Worm (Caenorhabditis elegans) whole organism, L4 larva: ENCODE results near the gene fbxa-116.

Experiments
- ceh-20 ChIP-seq: fragments of 200-800 bp; sonication (Bioruptor generic); IDR thresholded peaks from 2 replicates; pipeline ENCODE4 v1.3.6; 2022; ENCODE audit warnings: missing genetic modification reagents, missing genetic modification characterization, missing compliant biosample characterization
- ceh-44 ChIP-seq: fragments of 200-800 bp; sonication (Bioruptor generic); IDR thresholded peaks from 2 replicates; pipeline ENCODE4 v1.3.6; 2022; ENCODE audit warnings: missing genetic modification reagents, missing genetic modification characterization, missing compliant biosample characterization
- lin-29 ChIP-seq: fragments of 200-800 bp; sonication (Bioruptor generic); IDR thresholded peaks from 2 replicates; pipeline ENCODE4 v1.3.6; 2022; ENCODE audit warnings: missing genetic modification reagents, missing genetic modification characterization, missing compliant biosample characterization
- nhr-11 ChIP-seq: fragments of 150-350 bp; optimal IDR thresholded peaks from 2 replicates; lab custom pipeline; 2014; ENCODE audit warnings: missing biosample characterization, missing genetic modification characterization
- nhr-25 ChIP-seq: sonication (generic microtip); optimal IDR thresholded peaks from 2 replicates; lab custom pipeline; 2017; ENCODE audit warnings: missing genetic modification characterization, mild to moderate bottlenecking, missing compliant biosample characterization, antibody characterized with exemption, moderate library complexity, borderline replicate concordance; ENCODE audit not compliant: insufficient read depth
- nhr-28 ChIP-seq: fragments of 150-350 bp; optimal IDR thresholded peaks from 2 replicates; lab custom pipeline; 2014; ENCODE audit warnings: missing biosample characterization, missing genetic modification characterization
- set-16 ChIP-seq: fragments of 200-800 bp; sonication (Bioruptor generic); IDR thresholded peaks from 2 replicates; pipeline ENCODE4 v1.3.6; 2022; ENCODE audit warnings: missing genetic modification reagents, missing genetic modification characterization, missing compliant biosample characterization
- unc-39 ChIP-seq: sonication (generic microtip); optimal IDR thresholded peaks from 2 replicates; lab custom pipeline; 2017; ENCODE audit warnings: missing biosample characterization, missing genetic modification characterization
- unc-62 ChIP-seq, 3 experiments: fragments of 150-350 bp in 1 of 3; sonication (generic microtip); optimal IDR thresholded peaks in 2 of 3; peaks in 1 of 3; 1 replicate in 1 of 3; 2 replicates in 2 of 3; lab custom pipeline; 2014 to 2017; ENCODE audit warnings: missing biosample characterization in 3 of 3, missing genetic modification characterization in 3 of 3, missing genetic modification reagents in 3 of 3, missing genotype in 1 of 3

DNA sequence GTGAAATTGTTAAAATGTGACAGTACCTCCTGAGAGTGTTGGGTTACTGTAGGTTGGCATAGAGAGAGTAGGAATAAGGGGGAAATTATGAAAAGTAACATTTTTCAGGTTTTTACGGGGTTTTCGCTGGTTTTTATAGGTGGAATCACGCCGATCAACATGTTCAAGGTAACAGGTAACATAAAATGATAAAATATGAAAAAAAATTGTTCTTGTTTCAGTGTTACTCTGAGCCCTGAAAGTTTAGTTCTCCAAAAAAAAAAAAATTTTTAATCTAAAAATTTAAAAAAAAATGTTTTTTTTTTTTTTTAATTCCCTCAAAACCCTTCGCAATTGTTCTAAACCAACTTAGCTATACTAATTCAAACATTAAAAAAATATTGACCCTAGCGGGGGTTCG lies 45.1 kb upstream of the fbxa-116 start, which contains the start of gene Y113G7B.15:
- TF ChIP-seq lin-29 (GFP tag; lab: Robert Waterston, UW) (no peak), nhr-11 (tag; lab: Kevin White, UChicago) (no peak), nhr-28 (tag; lab: Kevin White, UChicago) (no peak), ceh-44 (no peak), ceh-20 (no peak), set-16 (no peak), unc-39 (tag; lab: Kevin White, UChicago) (no peak), nhr-25 (no peak), unc-62 (GFP tag; optimal IDR thresholded peaks at IDR 0.05 in 1 of 2; lab: Kevin White, UChicago) (no peak), unc-62 (tag; optimal IDR thresholded peaks at IDR 0.05; lab: Kevin White, UChicago) (no peak)
